Worm (Caenorhabditis elegans): ENCODE measurements around the gene F54F2.9.

The F54F2.9 gene

DNA sequence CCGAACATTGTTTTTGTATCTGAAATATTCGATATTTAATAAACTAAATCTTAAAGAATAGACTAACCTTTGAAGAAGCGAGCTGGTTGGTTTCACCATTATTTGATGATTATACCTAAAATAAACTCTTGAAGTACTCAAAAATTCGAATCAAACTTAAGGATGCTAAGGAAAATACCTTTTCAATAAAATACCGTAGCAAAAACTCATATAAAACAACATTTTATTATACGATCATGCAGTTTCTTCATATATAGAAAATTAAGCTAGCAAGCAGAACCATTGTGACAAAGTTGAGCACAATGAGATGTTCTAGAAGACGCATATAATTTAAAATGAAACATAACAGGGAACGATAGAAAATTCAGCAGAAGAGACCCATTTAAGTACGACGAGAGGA lies 21.3 kb upstream of the F54F2.9 start, which contains the start of gene F44E2.7:
TSS of gene F44E2.7 (minus strand) at position 101 of the 400 bp plus-strand sequence.
- no peak for TF ChIP-seq fkh-10 (GFP tag; optimal IDR thresholded peaks at IDR 0.05)
- no peak for TF ChIP-seq eor-1 (tag; optimal IDR thresholded peaks at IDR 0.05)
- no peak for TF ChIP-seq zag-1 (tag; optimal IDR thresholded peaks at IDR 0.05)
- no peak for TF ChIP-seq hmg-11 (tag; optimal IDR thresholded peaks at IDR 0.05)
- TF ChIP-seq pqm-1 (tag; optimal IDR thresholded peaks at IDR 0.05) = no peak
- no peak for TF ChIP-seq ceh-82 (tag; optimal IDR thresholded peaks at IDR 0.05)
- no peak for TF ChIP-seq egl-5 (tag; optimal IDR thresholded peaks at IDR 0.05)
- no peak for TF ChIP-seq ztf-4 (tag; optimal IDR thresholded peaks at IDR 0.05)
- TF ChIP-seq nfya-1 (tag; optimal IDR thresholded peaks at IDR 0.05; ENCODE audit: insufficient read depth) = no peak
- no peak for TF ChIP-seq pha-4 (tag; optimal IDR thresholded peaks at IDR 0.05)
- TF ChIP-seq aly-2 (tag; optimal IDR thresholded peaks at IDR 0.05) = no peak
- no peak for TF ChIP-seq ztf-11 (tag; optimal IDR thresholded peaks at IDR 0.05)

- no peak for TF ChIP-seq ceh-16 (tag; optimal IDR thresholded peaks at IDR 0.05)
- no peak for TF ChIP-seq ceh-28 (tag; optimal IDR thresholded peaks at IDR 0.05)
- no peak for TF ChIP-seq sea-2 (GFP tag; optimal IDR thresholded peaks at IDR 0.05)
- no peak for TF ChIP-seq nhr-12 (tag; optimal IDR thresholded peaks at IDR 0.05)
- TF ChIP-seq nfya-1 (tag; optimal IDR thresholded peaks at IDR 0.05; ENCODE audit: insufficient read depth) = peak; percentile 32
- no peak for TF ChIP-seq unc-39 (tag; optimal IDR thresholded peaks at IDR 0.05)
- TF ChIP-seq skn-1 (tag; optimal IDR thresholded peaks at IDR 0.05) = no peak
- peak; percentile 9 for TF ChIP-seq R02D3.7 (tag; optimal IDR thresholded peaks at IDR 0.05)
- TF ChIP-seq ceh-9 (tag; optimal IDR thresholded peaks at IDR 0.05) = no peak
- no peak for TF ChIP-seq elt-2 (tag; optimal IDR thresholded peaks at IDR 0.05)
- no peak for TF ChIP-seq pqm-1 (tag; optimal IDR thresholded peaks at IDR 0.05)
- TF ChIP-seq nhr-11 (tag; optimal IDR thresholded peaks at IDR 0.05) = no peak
- TF ChIP-seq nhr-25 (tag; optimal IDR thresholded peaks at IDR 0.05) = no peak
- TF ChIP-seq mml-1 (tag; optimal IDR thresholded peaks at IDR 0.05) = no peak
- TF ChIP-seq nhr-67 (tag; optimal IDR thresholded peaks at IDR 0.05) = no peak
- no peak for TF ChIP-seq elt-1 (tag; optimal IDR thresholded peaks at IDR 0.05)
- TF ChIP-seq nhr-43 (tag; optimal IDR thresholded peaks at IDR 0.05; ENCODE audit: poor library complexity, severe bottlenecking) = peak; percentile 30
- TF ChIP-seq eor-1 (tag; optimal IDR thresholded peaks at IDR 0.05) = no peak
- TF ChIP-seq mdl-1 (tag; optimal IDR thresholded peaks at IDR 0.05) = no peak
- TF ChIP-seq nhr-23 (tag; optimal IDR thresholded peaks at IDR 0.05) = peak; percentile 69
- TF ChIP-seq snpc-4 (tag; optimal IDR thresholded peaks at IDR 0.05) = peak; percentile 44
- TF ChIP-seq ztf-4 (tag; optimal IDR thresholded peaks at IDR 0.05) = no peak
- TF ChIP-seq unc-62 (GFP tag; optimal IDR thresholded peaks at IDR 0.05) = no peak
- TF ChIP-seq tbx-2 (tag; optimal IDR thresholded peaks at IDR 0.05) = no peak
- TF ChIP-seq egl-27 (tag; optimal IDR thresholded peaks at IDR 0.05) = no peak
- no peak for TF ChIP-seq egl-5 (tag; optimal IDR thresholded peaks at IDR 0.05)
- TF ChIP-seq lsy-12 (tag; optimal IDR thresholded peaks at IDR 0.05) = no peak
- TF ChIP-seq nhr-76 (tag; optimal IDR thresholded peaks at IDR 0.05) = no peak
- TF ChIP-seq jun-1 (tag; optimal IDR thresholded peaks at IDR 0.05) = no peak
- TF ChIP-seq aly-2 (tag; optimal IDR thresholded peaks at IDR 0.05) = no peak
- TF ChIP-seq nhr-77 (tag; optimal IDR thresholded peaks at IDR 0.05) = no peak
- no peak for TF ChIP-seq elt-3 (tag; optimal IDR thresholded peaks at IDR 0.05)
- peak; percentile 79 for TF ChIP-seq lin-15B (tag; optimal IDR thresholded peaks at IDR 0.05)
- peak; percentile 73 for TF ChIP-seq pha-4 (tag; optimal IDR thresholded peaks at IDR 0.05)
- peak; percentile 24 for TF ChIP-seq hmg-11 (tag; optimal IDR thresholded peaks at IDR 0.05)
Measured at ce11 chrIII:8847722-8848121, 20.7 kb upstream of the F54F2.9 start.

- TF ChIP-seq zag-1 (tag; optimal IDR thresholded peaks at IDR 0.05) = no peak
- no peak for TF ChIP-seq fos-1 (tag; optimal IDR thresholded peaks at IDR 0.05)
- TF ChIP-seq lin-39 (tag; optimal IDR thresholded peaks at IDR 0.05) = no peak
- no peak for TF ChIP-seq hmg-11 (tag; optimal IDR thresholded peaks at IDR 0.05)
- no peak for TF ChIP-seq ceh-82 (tag; optimal IDR thresholded peaks at IDR 0.05)
- no peak for TF ChIP-seq elt-3 (tag; optimal IDR thresholded peaks at IDR 0.05)
- no peak for TF ChIP-seq lsy-12 (tag; optimal IDR thresholded peaks at IDR 0.05)
- no peak for TF ChIP-seq nhr-43 (tag; optimal IDR thresholded peaks at IDR 0.05; ENCODE audit: poor library complexity, severe bottlenecking)
- no peak for TF ChIP-seq elt-2 (tag; optimal IDR thresholded peaks at IDR 0.05)
- no peak for TF ChIP-seq nfya-1 (tag; optimal IDR thresholded peaks at IDR 0.05; ENCODE audit: insufficient read depth)
- TF ChIP-seq aly-2 (tag; optimal IDR thresholded peaks at IDR 0.05) = no peak
- no peak for TF ChIP-seq nhr-11 (tag; optimal IDR thresholded peaks at IDR 0.05)
- no peak for TF ChIP-seq ztf-4 (tag; optimal IDR thresholded peaks at IDR 0.05)
- no peak for TF ChIP-seq unc-39 (tag; optimal IDR thresholded peaks at IDR 0.05)
- no peak for TF ChIP-seq pqm-1 (tag; optimal IDR thresholded peaks at IDR 0.05)
Measured at ce11 chrIII:8845114-8845513, 18.1 kb upstream of the F54F2.9 start, which contains the start of gene F44E2.6. F44E2.6 (minus strand) TSS chrIII:8845214.

Data from whole organism, L3 larva.